Fruit fly (Drosophila melanogaster) whole organism, wandering third instar larva: ENCODE results near the gene CG34159.

Experiments
- Abd-B ChIP-seq: fragments of >200 bp; optimal IDR thresholded peaks from 2 replicates; lab custom pipeline; 2017; ENCODE audit warnings: missing biosample characterization, missing genetic modification characterization
- CG32264 ChIP-seq: fragments of 200-800 bp; sonication (Bioruptor generic); optimal IDR thresholded peaks from 2 replicates; lab custom pipeline; 2016; ENCODE audit warnings: missing biosample characterization, missing genetic modification characterization
- CG9705 ChIP-seq: fragments of 200-800 bp; sonication (Bioruptor generic); optimal IDR thresholded peaks from 2 replicates; lab custom pipeline; 2018; ENCODE audit warnings: missing biosample characterization, mild to moderate bottlenecking, missing genetic modification characterization
- CrebA ChIP-seq: fragments of 200-800 bp; sonication (Bioruptor generic); optimal IDR thresholded peaks from 2 replicates; lab custom pipeline; 2016; ENCODE audit warnings: missing biosample characterization, mild to moderate bottlenecking, missing genetic modification characterization, borderline replicate concordance
- Dfd ChIP-seq: fragments of >200 bp; optimal IDR thresholded peaks from 2 replicates; lab custom pipeline; 2017; ENCODE audit warnings: missing biosample characterization, missing genetic modification characterization
- GATAd ChIP-seq: sonication (Bioruptor generic); optimal IDR thresholded peaks from 2 replicates; lab custom pipeline; 2016; ENCODE audit warnings: missing biosample characterization, missing genetic modification characterization
- HLH106 ChIP-seq: fragments of 200-800 bp; optimal IDR thresholded peaks from 3 replicates; lab custom pipeline; 2019; ENCODE audit warnings: missing biosample characterization, mild to moderate bottlenecking, missing genetic modification characterization, moderate library complexity
- Hr78 ChIP-seq: fragments of >200 bp; optimal IDR thresholded peaks from 2 replicates; lab custom pipeline; 2017; ENCODE audit warnings: missing biosample characterization, missing genetic modification characterization
- Hr83 ChIP-seq: fragments of 200-300 bp; sonication (Bioruptor generic); optimal IDR thresholded peaks from 2 replicates; lab custom pipeline; 2016; ENCODE audit warnings: missing biosample characterization, mild to moderate bottlenecking, missing genetic modification characterization, moderate library complexity; ENCODE audit not compliant: poor library complexity, severe bottlenecking
- Jra ChIP-seq: sonication (Bioruptor generic); optimal IDR thresholded peaks from 2 replicates; lab custom pipeline; 2016; ENCODE audit warnings: missing biosample characterization, missing genetic modification characterization
- Mio ChIP-seq: sonication (Bioruptor generic); optimal IDR thresholded peaks from 2 replicates; lab custom pipeline; 2016; ENCODE audit warnings: missing biosample characterization, missing genetic modification characterization
- Myc ChIP-seq: fragments of >200 bp; optimal IDR thresholded peaks from 2 replicates; lab custom pipeline; 2017
- N ChIP-seq: fragments of >200 bp; optimal IDR thresholded peaks from 2 replicates; lab custom pipeline; 2018; ENCODE audit warnings: missing biosample characterization, missing external identifiers, missing genetic modification characterization
- OdsH ChIP-seq: fragments of 200-800 bp; sonication (Bioruptor generic); optimal IDR thresholded peaks from 2 replicates; lab custom pipeline; 2016; ENCODE audit warnings: missing biosample characterization, mild to moderate bottlenecking, missing genetic modification characterization
- Rel ChIP-seq, 2 experiments: fragments of 200-800 bp; sonication (Bioruptor generic) in 1 of 2; optimal IDR thresholded peaks; 2 replicates in 1 of 2; 3 replicates in 1 of 2; lab custom pipeline; 2016 to 2019; ENCODE audit warnings: mild to moderate bottlenecking in 2 of 2, missing biosample characterization in 2 of 2, missing genetic modification characterization in 2 of 2, moderate library complexity in 1 of 2
- Sp1 ChIP-seq: fragments of 200-800 bp; sonication (Bioruptor generic); optimal IDR thresholded peaks from 3 replicates; lab custom pipeline; 2019; ENCODE audit warnings: missing biosample characterization, mild to moderate bottlenecking, missing genetic modification characterization, moderate library complexity
- Vsx2 ChIP-seq: fragments of 200-300, 225-300 bp; sonication (Bioruptor generic); optimal IDR thresholded peaks from 2 replicates; lab custom pipeline; 2018; ENCODE audit warnings: missing biosample characterization, missing genetic modification characterization; ENCODE audit not compliant: partially characterized antibody
- br ChIP-seq: fragments of 200-800 bp; sonication (Bioruptor generic); optimal IDR thresholded peaks from 2 replicates; lab custom pipeline; 2016; ENCODE audit warnings: missing biosample characterization, missing genetic modification characterization
- brk ChIP-seq: fragments of 200-800 bp; sonication (Bioruptor generic); optimal IDR thresholded peaks from 2 replicates; lab custom pipeline; 2016; ENCODE audit warnings: missing biosample characterization, mild to moderate bottlenecking, missing genetic modification characterization
- dl ChIP-seq, 2 experiments: fragments of 175-275, 200-275 bp in 1 of 2; fragments of 200-275 bp in 1 of 2; sonication (Bioruptor generic); optimal IDR thresholded peaks; lab custom pipeline; 2018; ENCODE audit warnings: mild to moderate bottlenecking in 2 of 2, missing biosample characterization in 2 of 2, missing genetic modification characterization in 2 of 2, moderate library complexity in 2 of 2; ENCODE audit not compliant: partially characterized antibody in 2 of 2, insufficient read depth in 1 of 2
- dsf ChIP-seq: sonication (Bioruptor generic); optimal IDR thresholded peaks from 2 replicates; lab custom pipeline; 2016; ENCODE audit warnings: missing biosample characterization, missing genetic modification characterization, borderline replicate concordance
- foxo ChIP-seq, 2 experiments: fragments of 200-800 bp; sonication (Bioruptor generic); optimal IDR thresholded peaks; 2 replicates in 1 of 2; 3 replicates in 1 of 2; lab custom pipeline; 2016 to 2017; ENCODE audit warnings: missing biosample characterization in 2 of 2, missing genetic modification characterization in 2 of 2
- fru ChIP-seq: fragments of 200-800 bp; sonication (Bioruptor generic); optimal IDR thresholded peaks from 3 replicates; lab custom pipeline; 2016; ENCODE audit warnings: missing biosample characterization, mild to moderate bottlenecking, missing genetic modification characterization
- jim ChIP-seq: fragments of 175-275, 200-325 bp; sonication (Bioruptor generic); optimal IDR thresholded peaks from 2 replicates; lab custom pipeline; 2016; ENCODE audit warnings: missing biosample characterization, mild to moderate bottlenecking, missing genetic modification characterization
- lola ChIP-seq: fragments of >200 bp; optimal IDR thresholded peaks from 2 replicates; lab custom pipeline; 2017; ENCODE audit warnings: missing biosample characterization, missing genetic modification characterization
- psq ChIP-seq: fragments of 200-800 bp; sonication (Bioruptor generic); optimal IDR thresholded peaks from 3 replicates; lab custom pipeline; 2017; ENCODE audit warnings: missing biosample characterization, mild to moderate bottlenecking, missing genetic modification characterization, moderate library complexity
- rgr ChIP-seq: fragments of 200-800 bp; sonication (Bioruptor generic); optimal IDR thresholded peaks from 3 replicates; lab custom pipeline; 2016; ENCODE audit warnings: missing biosample characterization, mild to moderate bottlenecking, missing genetic modification characterization
- sage ChIP-seq: fragments of 200-800 bp; sonication (Bioruptor generic); optimal IDR thresholded peaks from 2 replicates; lab custom pipeline; 2016; ENCODE audit warnings: missing biosample characterization, mild to moderate bottlenecking, missing genetic modification characterization
- sv ChIP-seq: fragments of 200-800 bp; sonication (Bioruptor generic); optimal IDR thresholded peaks from 3 replicates; lab custom pipeline; 2016; ENCODE audit warnings: missing biosample characterization, missing genetic modification characterization
- tai ChIP-seq: sonication (Bioruptor generic); optimal IDR thresholded peaks from 2 replicates; lab custom pipeline; 2016; ENCODE audit warnings: missing biosample characterization, missing genetic modification characterization
- usp ChIP-seq: fragments of >200 bp; optimal IDR thresholded peaks from 2 replicates; lab custom pipeline; 2017; ENCODE audit warnings: missing biosample characterization, missing genetic modification characterization

The CG34159 gene

dm6 chr2L:10203933-10204509 is at the start of gene CG34159:
Gene CG34159, minus strand, starts transcription at chr2L:10204317.
- TF ChIP-seq sage (no peak), Abd-B (no peak), Jra (GFP tag; lab: Kevin White, UChicago) (no peak), foxo (GFP tag; optimal IDR thresholded peaks at IDR 0.05; lab: Kevin White, UChicago) (no peak), Vsx2 (GFP tag; lab: Kevin White, UChicago) (no peak), Rel (GFP tag; optimal IDR thresholded peaks at IDR 0.05; lab: Kevin White, UChicago) (no peak), Rel (tag; optimal IDR thresholded peaks at IDR 0.05; lab: Kevin White, UChicago) (no peak), N (GFP tag; lab: Kevin White, UChicago) (no peak), CG9705 (GFP tag; lab: Kevin White, UChicago) (no peak), usp (GFP tag; lab: Kevin White, UChicago) (no peak), sv (GFP tag; lab: Kevin White, UChicago) (no peak), Myc (lab: Kevin White, UChicago) (no peak), CrebA (GFP tag; lab: Kevin White, UChicago) (no peak), Dfd (GFP tag; lab: Kevin White, UChicago) (no peak), HLH106 (tag; lab: Kevin White, UChicago) (no peak), Hr83 (GFP tag; lab: Kevin White, UChicago) (no peak), Mio (GFP tag; lab: Kevin White, UChicago) (no peak), Hr78 (GFP tag; lab: Kevin White, UChicago) (no peak), OdsH (no peak), GATAd (GFP tag; lab: Kevin White, UChicago) (no peak), br (no peak)

dm6 chr2L:10251592-10251991 is 47.5 kb upstream of the CG34159 start, which contains the start of gene Ror:
Gene Ror, plus strand, starts transcription at chr2L:10251843.
- no peak for TF ChIP-seq rgr (GFP tag; lab: Kevin White, UChicago)
- no peak for TF ChIP-seq N (GFP tag; lab: Kevin White, UChicago)
- TF ChIP-seq CrebA (GFP tag; lab: Kevin White, UChicago) = no peak
- TF ChIP-seq psq (GFP tag; lab: Kevin White, UChicago) = no peak
- TF ChIP-seq HLH106 (tag; lab: Kevin White, UChicago) = no peak
- TF ChIP-seq dsf (GFP tag; lab: Kevin White, UChicago) = no peak
- no peak for TF ChIP-seq jim (GFP tag; lab: Kevin White, UChicago)

- TF ChIP-seq jim (GFP tag; lab: Kevin White, UChicago) = peak; percentile 71
- TF ChIP-seq Jra (GFP tag; lab: Kevin White, UChicago) = peak; percentile 32
- no peak for TF ChIP-seq Abd-B
- peak; percentile 60 for TF ChIP-seq tai
- TF ChIP-seq foxo (GFP tag; optimal IDR thresholded peaks at IDR 0.05; lab: Kevin White, UChicago) = no peak
These were observed 46.3 kb upstream of the CG34159 start, which contains the start of the genes bsk and CG31717 for dm6 chr2L:10250441-10250847. Gene bsk, minus strand, starts transcription at chr2L:10250501. Gene CG31717, plus strand, starts transcription at chr2L:10250737.

dm6 chr2L:10249655-10250202 is 45.6 kb upstream of the CG34159 start:
- TF ChIP-seq Rel (GFP tag; optimal IDR thresholded peaks at IDR 0.05; lab: Kevin White, UChicago) (no peak), Rel (tag; optimal IDR thresholded peaks at IDR 0.05; lab: Kevin White, UChicago) (peak; percentile 7), N (GFP tag; lab: Kevin White, UChicago) (no peak)

- TF ChIP-seq fru = no peak
- TF ChIP-seq Sp1 (GFP tag; lab: Kevin White, UChicago) = no peak
- TF ChIP-seq Myc (lab: Kevin White, UChicago) = peak; percentile 38
- no peak for TF ChIP-seq lola (GFP tag; lab: Kevin White, UChicago)
- TF ChIP-seq jim (GFP tag; lab: Kevin White, UChicago) = no peak
- TF ChIP-seq CG32264 = no peak
- peak; percentile 4 for TF ChIP-seq Hr83 (GFP tag; lab: Kevin White, UChicago)
- TF ChIP-seq N (GFP tag; lab: Kevin White, UChicago) = no peak
- no peak for TF ChIP-seq Dfd (GFP tag; lab: Kevin White, UChicago)
- no peak for TF ChIP-seq brk (GFP tag; lab: Kevin White, UChicago)
- peak; percentile 22 for TF ChIP-seq Jra (GFP tag; lab: Kevin White, UChicago)
- TF ChIP-seq br = no peak
- no peak for TF ChIP-seq Rel (GFP tag; optimal IDR thresholded peaks at IDR 0.05; lab: Kevin White, UChicago)
- TF ChIP-seq Rel (tag; optimal IDR thresholded peaks at IDR 0.05; lab: Kevin White, UChicago) = peak; percentile 18
- no peak for TF ChIP-seq dl (GFP tag; optimal IDR thresholded peaks at IDR 0.05; lab: Kevin White, UChicago; ENCODE audit: insufficient read depth in 1 of 2, partially characterized antibody in 2 of 2)
- no peak for TF ChIP-seq CG9705 (GFP tag; lab: Kevin White, UChicago)
- TF ChIP-seq, all 38 proteins: peak for 4
These were observed 42.7 kb upstream of the CG34159 start, which contains the start of gene chico for dm6 chr2L:10246785-10247190. Gene chico, minus strand, starts transcription at chr2L:10247078.
